Fruit fly (Drosophila melanogaster): ENCODE results near the gene cona.

Gene cona

DNA sequence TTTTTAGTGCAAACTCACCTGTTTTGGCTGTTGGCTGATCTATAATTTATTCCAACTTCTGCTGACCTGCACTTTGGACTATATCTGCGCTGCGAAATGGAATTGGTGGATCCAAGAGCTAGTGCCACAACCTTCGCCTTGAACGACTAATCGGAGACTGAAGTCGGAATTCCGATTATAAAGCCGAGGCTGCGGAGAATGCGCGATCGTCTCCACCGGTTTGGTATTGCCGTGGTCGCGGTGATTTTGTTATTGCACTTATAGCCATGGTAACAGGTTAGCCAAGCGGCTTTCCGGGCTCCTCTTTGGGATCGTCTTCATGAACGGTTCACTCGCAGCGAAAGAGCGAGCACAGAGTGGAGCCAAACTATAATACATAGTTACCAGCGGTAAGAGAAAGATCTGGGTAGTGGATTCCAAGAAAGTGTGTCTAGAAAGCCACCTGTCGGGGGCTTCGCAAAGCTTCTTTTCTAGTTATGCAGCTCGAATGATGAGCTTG, 4.6 kb upstream of the cona start, which contains the start of gene CG7675 (continued):
- TF ChIP-seq fu2 (GFP tag; optimal IDR thresholded peaks at IDR 0.05) (no peak), trem (tag; optimal IDR thresholded peaks at IDR 0.05) (no peak), CG16815 (GFP tag; optimal IDR thresholded peaks at IDR 0.05) (no peak), CG34224 (GFP tag; IDR thresholded peaks at IDR 0.05; ENCODE audit: partially characterized antibody) (no peak), bbx (GFP tag; IDR thresholded peaks at IDR 0.05; ENCODE audit: partially characterized antibody) (0 out of 2 replicates have a peak, but pooled peaks have one; percentile 37), Scr (GFP tag; IDR thresholded peaks at IDR 0.05; ENCODE audit: partially characterized antibody) (no peak), nerfin-1 (tag; optimal IDR thresholded peaks at IDR 0.05) (no peak), Med (GFP tag) (peak; percentile 70), CG8089 (GFP tag; optimal IDR thresholded peaks at IDR 0.05) (no peak), NC2β (GFP tag; optimal IDR thresholded peaks at IDR 0.05) (no peak), CG33557 (GFP tag; optimal IDR thresholded peaks at IDR 0.05) (no peak), HLH4C (GFP tag; IDR thresholded peaks at IDR 0.05; ENCODE audit: partially characterized antibody) (no peak), ftz-f1 (GFP tag; optimal IDR thresholded peaks at IDR 0.05) (peak; percentile 20), Dfd (GFP tag; optimal IDR thresholded peaks at IDR 0.05) (no peak), CG7357 (GFP tag; IDR thresholded peaks at IDR 0.05) (no peak), B-H1 (GFP tag; IDR thresholded peaks at IDR 0.05) (no peak), Fer3 (tag; optimal IDR thresholded peaks at IDR 0.05) (no peak), ara (GFP tag; IDR thresholded peaks at IDR 0.05) (no peak), CG11456 (GFP tag; IDR thresholded peaks at IDR 0.05) (no peak), kni (GFP tag; optimal IDR thresholded peaks at IDR 0.05) (peak; percentile 79), CG3065 (GFP tag; optimal IDR thresholded peaks at IDR 0.05) (no peak), sima (GFP tag; optimal IDR thresholded peaks at IDR 0.05) (no peak), CG34422 (GFP tag; IDR thresholded peaks at IDR 0.05) (peak; percentile 60; the same call in 1 of the 3 replicates), CG6791 (GFP tag; IDR thresholded peaks at IDR 0.05; ENCODE audit: partially characterized antibody) (no peak), hbn (GFP tag; IDR thresholded peaks at IDR 0.05; ENCODE audit: partially characterized antibody) (no peak), tio (GFP tag; optimal IDR thresholded peaks at IDR 0.05) (no peak), CG8924 (tag; optimal IDR thresholded peaks at IDR 0.05) (no peak), ci (GFP tag; IDR thresholded peaks at IDR 0.05) (0 out of 3 replicates have a peak, but pooled peaks have one; percentile 45), wdn (GFP tag; IDR thresholded peaks at IDR 0.05) (no peak), Max (GFP tag; optimal IDR thresholded peaks at IDR 0.05) (no peak), Trl (optimal IDR thresholded peaks at IDR 0.05) (peak; percentile 20 to 26), Trl (GFP tag; optimal IDR thresholded peaks at IDR 0.05) (no peak), HmgZ (tag; optimal IDR thresholded peaks at IDR 0.05) (no peak), sens-2 (GFP tag; IDR thresholded peaks at IDR 0.05) (0 out of 2 replicates have a peak, but pooled peaks have one; percentile 44), zfh2 (GFP tag; optimal IDR thresholded peaks at IDR 0.05) (no peak), CG11247 (GFP tag; IDR thresholded peaks at IDR 0.05) (no peak), az2 (GFP tag; optimal IDR thresholded peaks at IDR 0.05) (no peak), CG17612 (GFP tag; IDR thresholded peaks at IDR 0.05) (no peak), eyg (GFP tag; optimal IDR thresholded peaks at IDR 0.05) (no peak), CG16779 (GFP tag; IDR thresholded peaks at IDR 0.05) (no peak), ind (GFP tag; optimal IDR thresholded peaks at IDR 0.05) (no peak), HLHmδ (GFP tag; optimal IDR thresholded peaks at IDR 0.05) (peak; percentile 21), CG1233 (GFP tag; optimal IDR thresholded peaks at IDR 0.05) (no peak), Bdp1 (GFP tag; optimal IDR thresholded peaks at IDR 0.05) (no peak), CG18011 (GFP tag; optimal IDR thresholded peaks at IDR 0.05) (no peak), Eip74EF (GFP tag; optimal IDR thresholded peaks at IDR 0.05) (peak in 1 of 2 experiments; percentile 59), lilli (GFP tag; optimal IDR thresholded peaks at IDR 0.05) (no peak), D19B (GFP tag; optimal IDR thresholded peaks at IDR 0.05) (no peak), Rfx (GFP tag; IDR thresholded peaks at IDR 0.05) (no peak), CG30403 (GFP tag; optimal IDR thresholded peaks at IDR 0.05) (no peak), CG6813 (GFP tag; optimal IDR thresholded peaks at IDR 0.05) (no peak)
